Fruit fly (Drosophila melanogaster) whole organism, embryonic: Measurements from ENCODE around the gene CG32280.

Source experiments
- Ada2b ChIP-seq: fragments of 200-800 bp; sonication (Bioruptor generic); IDR thresholded peaks from 2 replicates; pipeline ENCODE4 v1.3.6; 2022; ENCODE audit warnings: missing biosample characterization, missing genetic modification characterization
- Bdp1 ChIP-seq: fragments of 200-800 bp; sonication (Bioruptor generic); optimal IDR thresholded peaks from 3 replicates; lab custom pipeline; 2016; ENCODE audit warnings: missing biosample characterization, missing genetic modification characterization
- CG13123 ChIP-seq: fragments of 200-800 bp; sonication (Bioruptor generic); optimal IDR thresholded peaks from 2 replicates; lab custom pipeline; 2016; ENCODE audit warnings: missing biosample characterization, missing genetic modification characterization
- CG14860 ChIP-seq: fragments of 200-800 bp; sonication (Bioruptor generic); IDR thresholded peaks from 3 replicates; pipeline ENCODE4 v1.3.6; 2022; ENCODE audit warnings: missing biosample characterization, missing genetic modification characterization; ENCODE audit not compliant: partially characterized antibody
- CG15011 ChIP-seq: fragments of 200-800 bp; sonication (Bioruptor generic); optimal IDR thresholded peaks from 3 replicates; lab custom pipeline; 2018; ENCODE audit warnings: missing biosample characterization, mild to moderate bottlenecking, missing genetic modification characterization
- CG15073 ChIP-seq: fragments of 200-800 bp; sonication (Bioruptor generic); optimal IDR thresholded peaks from 2 replicates; lab custom pipeline; 2016; ENCODE audit warnings: missing biosample characterization, missing genetic modification characterization
- CG15269 ChIP-seq: fragments of 200-800 bp; sonication (Bioruptor generic); optimal IDR thresholded peaks from 2 replicates; lab custom pipeline; 2018; ENCODE audit warnings: missing biosample characterization, mild to moderate bottlenecking, missing genetic modification characterization, moderate library complexity
- CG16779 ChIP-seq: fragments of 200-800 bp; sonication (Bioruptor generic); IDR thresholded peaks from 2 replicates; pipeline ENCODE4 v1.3.6; 2022; ENCODE audit warnings: missing biosample characterization, missing genetic modification characterization
- CG18011 ChIP-seq: fragments of 200-800 bp; sonication (Bioruptor generic); optimal IDR thresholded peaks from 2 replicates; lab custom pipeline; 2017; ENCODE audit warnings: missing biosample characterization, missing genetic modification characterization, mild to moderate bottlenecking, moderate library complexity, missing genotype
- CG2129 ChIP-seq: fragments of 200-800 bp; sonication (Bioruptor generic); IDR thresholded peaks from 2 replicates; pipeline ENCODE4 v1.3.6; 2022; ENCODE audit warnings: missing biosample characterization, missing genetic modification characterization; ENCODE audit not compliant: partially characterized antibody
- CG32532 ChIP-seq: fragments of 200-800 bp; sonication (Bioruptor generic); IDR thresholded peaks from 2 replicates; pipeline ENCODE4 v1.3.6; 2022; ENCODE audit warnings: missing biosample characterization, missing genetic modification characterization
- CG3407 ChIP-seq: fragments of 200-800 bp; sonication (Bioruptor generic); optimal IDR thresholded peaks from 2 replicates; lab custom pipeline; 2018; ENCODE audit warnings: missing biosample characterization, mild to moderate bottlenecking, missing genetic modification characterization
- CG34376 ChIP-seq: fragments of 200-800 bp; sonication (Bioruptor generic); optimal IDR thresholded peaks from 2 replicates; lab custom pipeline; 2018; ENCODE audit warnings: missing biosample characterization, mild to moderate bottlenecking, missing genetic modification characterization
- CG3847 ChIP-seq: fragments of 200-800 bp; sonication (Bioruptor generic); IDR thresholded peaks from 2 replicates; pipeline ENCODE4 v1.3.6; 2022; ENCODE audit warnings: missing biosample characterization, missing genetic modification characterization
- CG6654 ChIP-seq: fragments of 200-800 bp; sonication (Bioruptor generic); optimal IDR thresholded peaks from 2 replicates; lab custom pipeline; 2017; ENCODE audit warnings: missing biosample characterization, mild to moderate bottlenecking, missing genetic modification characterization
- CG6689 ChIP-seq: fragments of 200-800 bp; sonication (Bioruptor generic); IDR thresholded peaks from 2 replicates; pipeline ENCODE4 v1.3.6; 2022; ENCODE audit warnings: missing biosample characterization, missing genetic modification characterization
- CG9876 ChIP-seq: fragments of 200-800 bp; sonication (Bioruptor generic); optimal IDR thresholded peaks from 2 replicates; lab custom pipeline; 2016; ENCODE audit warnings: missing biosample characterization, missing genetic modification characterization
- CG9932 ChIP-seq: fragments of 200-800 bp; sonication (Bioruptor generic); IDR thresholded peaks from 2 replicates; pipeline ENCODE4 v1.3.6; 2022; ENCODE audit warnings: missing biosample characterization, missing genetic modification characterization
- Doc3 ChIP-seq: fragments of 200-800 bp; sonication (Bioruptor generic); IDR thresholded peaks from 3 replicates; pipeline ENCODE4 v1.3.6; 2022; ENCODE audit warnings: missing biosample characterization, missing genetic modification characterization; ENCODE audit not compliant: partially characterized antibody
- Dref ChIP-seq: fragments of 200-800 bp; sonication (Bioruptor generic); IDR thresholded peaks from 2 replicates; pipeline ENCODE4 v1.3.6; 2022; ENCODE audit warnings: missing biosample characterization, missing genetic modification characterization
- E2f2 ChIP-seq: fragments of 200-800 bp; sonication (Bioruptor generic); IDR thresholded peaks from 2 replicates; pipeline ENCODE4 v1.3.6; 2022; ENCODE audit warnings: missing biosample characterization, missing genetic modification characterization
- HLH54F ChIP-seq: fragments of 200-800 bp; sonication (Bioruptor generic); optimal IDR thresholded peaks from 3 replicates; lab custom pipeline; 2016; ENCODE audit warnings: missing biosample characterization, missing genetic modification characterization
- HmgD ChIP-seq: fragments of 200-800 bp; sonication (Bioruptor generic); optimal IDR thresholded peaks from 3 replicates; lab custom pipeline; 2016; ENCODE audit warnings: missing biosample characterization, missing genetic modification characterization
- Hsf ChIP-seq: fragments of 200-800 bp; sonication (Bioruptor generic); optimal IDR thresholded peaks from 3 replicates; lab custom pipeline; 2016; ENCODE audit warnings: missing biosample characterization, missing genetic modification characterization
- MBD-R2 ChIP-seq: fragments of 200-800 bp; sonication (Bioruptor generic); IDR thresholded peaks from 2 replicates; pipeline ENCODE4 v1.3.6; 2022; ENCODE audit warnings: missing biosample characterization, missing genetic modification characterization
- MESR4 ChIP-seq: fragments of 200-800 bp; sonication (Bioruptor generic); optimal IDR thresholded peaks from 2 replicates; lab custom pipeline; 2018; ENCODE audit warnings: missing biosample characterization, mild to moderate bottlenecking, missing genetic modification characterization, moderate library complexity
- MTF-1 ChIP-seq: fragments of 200-800 bp; sonication (Bioruptor generic); optimal IDR thresholded peaks from 2 replicates; lab custom pipeline; 2018; ENCODE audit warnings: missing biosample characterization, mild to moderate bottlenecking, missing genetic modification characterization, borderline replicate concordance
- Max ChIP-seq: fragments of 200-800 bp; sonication (Bioruptor generic); optimal IDR thresholded peaks from 2 replicates; lab custom pipeline; 2016; ENCODE audit warnings: missing biosample characterization, mild to moderate bottlenecking, missing genetic modification characterization
- Oaz ChIP-seq: fragments of 200-800 bp; sonication (Bioruptor generic); IDR thresholded peaks from 2 replicates; pipeline ENCODE4 v1.3.6; 2022; ENCODE audit warnings: missing biosample characterization, missing genetic modification characterization
- Scr ChIP-seq: fragments of 200-800 bp; sonication (Bioruptor generic); IDR thresholded peaks from 2 replicates; pipeline ENCODE4 v1.3.6; 2022; ENCODE audit warnings: missing biosample characterization, missing genetic modification characterization; ENCODE audit not compliant: partially characterized antibody
- Sin3A ChIP-seq: fragments of >200 bp; optimal IDR thresholded peaks from 2 replicates; lab custom pipeline; 2018
- Stat92E ChIP-seq, 3 experiments: fragments of >200 bp in 2 of 3; fragments of 200-800 bp in 1 of 3; sonication (Bioruptor generic) in 1 of 3; optimal IDR thresholded peaks; 2 replicates each; lab custom pipeline; 2017 to 2019; ENCODE audit warnings: missing biosample characterization in 3 of 3, missing genetic modification characterization in 3 of 3, mild to moderate bottlenecking in 1 of 3, moderate library complexity in 1 of 3
- cad ChIP-seq: fragments of >200 bp; optimal IDR thresholded peaks from 2 replicates; lab custom pipeline; 2017; ENCODE audit warnings: missing biosample characterization, missing genetic modification characterization
- cg ChIP-seq: fragments of 200-800 bp; sonication (Bioruptor generic); optimal IDR thresholded peaks from 3 replicates; lab custom pipeline; 2019; ENCODE audit warnings: missing biosample characterization, mild to moderate bottlenecking, missing genetic modification characterization, moderate library complexity
- crol ChIP-seq: fragments of 200-800 bp; sonication (Bioruptor generic); IDR thresholded peaks from 2 replicates; pipeline ENCODE4 v1.3.6; 2022; ENCODE audit warnings: missing biosample characterization, missing genetic modification characterization
- dimm ChIP-seq: fragments of 200-800 bp; sonication (Bioruptor generic); IDR thresholded peaks from 2 replicates; pipeline ENCODE4 v1.3.6; 2022; ENCODE audit warnings: missing biosample characterization, missing genetic modification characterization
- dmrt11E ChIP-seq: fragments of 200-800 bp; sonication (Bioruptor generic); optimal IDR thresholded peaks from 3 replicates; lab custom pipeline; 2018; ENCODE audit warnings: missing biosample characterization, mild to moderate bottlenecking, missing genetic modification characterization, moderate library complexity
- dysf ChIP-seq: fragments of 200-800 bp; sonication (Bioruptor generic); IDR thresholded peaks from 3 replicates; pipeline ENCODE4 v1.3.6; 2022; ENCODE audit warnings: missing biosample characterization, missing genetic modification characterization
- eyg ChIP-seq: fragments of 200-800 bp; sonication (Bioruptor generic); optimal IDR thresholded peaks from 3 replicates; lab custom pipeline; 2016; ENCODE audit warnings: missing biosample characterization, missing genetic modification characterization
- gem ChIP-seq: fragments of 200-800 bp; sonication (Bioruptor generic); optimal IDR thresholded peaks from 2 replicates; lab custom pipeline; 2019; ENCODE audit warnings: missing biosample characterization, mild to moderate bottlenecking, missing genetic modification characterization, moderate library complexity
- kni ChIP-seq: fragments of 200-800 bp; sonication (Bioruptor generic); optimal IDR thresholded peaks from 3 replicates; lab custom pipeline; 2017; ENCODE audit warnings: mild to moderate bottlenecking, missing biosample characterization, missing genetic modification reagents, missing genetic modification characterization
- mld ChIP-seq: fragments of 200-800 bp; sonication (Bioruptor generic); IDR thresholded peaks from 3 replicates; pipeline ENCODE4 v1.3.6; 2022; ENCODE audit warnings: missing biosample characterization, missing genetic modification characterization; ENCODE audit not compliant: partially characterized antibody
- oc ChIP-seq: fragments of 200-800 bp; sonication (Bioruptor generic); optimal IDR thresholded peaks from 2 replicates; lab custom pipeline; 2018; ENCODE audit warnings: missing biosample characterization, mild to moderate bottlenecking, missing genetic modification characterization, moderate library complexity
- onecut ChIP-seq: fragments of 200-800 bp; sonication (Bioruptor generic); IDR thresholded peaks from 2 replicates; pipeline ENCODE4 v1.3.6; 2022; ENCODE audit warnings: missing biosample characterization, missing genetic modification characterization
- org-1 ChIP-seq: fragments of 200-800 bp; sonication (Bioruptor generic); optimal IDR thresholded peaks from 2 replicates; lab custom pipeline; 2017; ENCODE audit warnings: missing biosample characterization, missing genetic modification characterization
- peb ChIP-seq: fragments of 200-800 bp; sonication (Bioruptor generic); IDR thresholded peaks from 2 replicates; pipeline ENCODE4 v1.3.6; 2022; ENCODE audit warnings: missing biosample characterization, missing genetic modification characterization
- pfk ChIP-seq: fragments of 200-800 bp; sonication (Bioruptor generic); optimal IDR thresholded peaks from 2 replicates; lab custom pipeline; 2018; ENCODE audit warnings: missing biosample characterization, mild to moderate bottlenecking, missing genetic modification characterization, moderate library complexity
- row ChIP-seq: fragments of 200-800 bp; sonication (Bioruptor generic); IDR thresholded peaks from 3 replicates; pipeline ENCODE4 v1.3.6; 2022; ENCODE audit warnings: missing biosample characterization, missing genetic modification characterization
- sens ChIP-seq: fragments of 200-800 bp; sonication (Bioruptor generic); peaks from one replicate; lab custom pipeline; 2016; ENCODE audit warnings: missing biosample characterization, missing genetic modification characterization
- toy ChIP-seq: fragments of 200-800 bp; sonication (Bioruptor generic); IDR thresholded peaks from 2 replicates; pipeline ENCODE4 v1.3.6; 2022; ENCODE audit warnings: missing biosample characterization, missing genetic modification characterization
- zfh1 ChIP-seq: fragments of 200-800 bp; sonication (Bioruptor generic); IDR thresholded peaks from 3 replicates; pipeline ENCODE4 v1.3.6; 2022; ENCODE audit warnings: missing biosample characterization, missing genetic modification characterization
- zfh2 ChIP-seq: fragments of 200-800 bp; sonication (Bioruptor generic); optimal IDR thresholded peaks from 2 replicates; lab custom pipeline; 2016; ENCODE audit warnings: missing biosample characterization, missing genetic modification characterization

CG32280 gene

dm6 chr3L:3197464-3197863 is 32.5 kb downstream of the CG32280 start, which contains the start of gene CG14966 (continued):
- TF ChIP-seq CG32532 (GFP tag; lab: Robert Waterston, UW) = peak; percentile 68
- TF ChIP-seq Doc3 = peak; percentile 89
- no peak for TF ChIP-seq CG16779
- peak; percentile 15 for TF ChIP-seq Hsf (GFP tag; lab: Kevin White, UChicago)
- TF ChIP-seq onecut (GFP tag; lab: Robert Waterston, UW) = no peak
- TF ChIP-seq MESR4 (GFP tag; lab: Kevin White, UChicago) = peak; percentile 62
- no peak for TF ChIP-seq zfh1
- no peak for TF ChIP-seq CG9876
- peak; percentile 78 for TF ChIP-seq CG9932 (GFP tag; lab: Robert Waterston, UW)
- no peak for TF ChIP-seq CG6689 (GFP tag; lab: Robert Waterston, UW)
- TF ChIP-seq dysf (GFP tag; lab: Robert Waterston, UW) = no peak
- no peak for TF ChIP-seq dmrt11E
- peak; percentile 11 for TF ChIP-seq pfk (GFP tag; lab: Kevin White, UChicago)
- peak; percentile 89 for TF ChIP-seq Scr (GFP tag; lab: Robert Waterston, UW)
- peak; percentile 44 for TF ChIP-seq HmgD
- no peak for TF ChIP-seq CG15011 (GFP tag; lab: Kevin White, UChicago)
- 0 out of 2 replicates have a peak, but pooled peaks have one; percentile 36 for TF ChIP-seq Dref (GFP tag; lab: Robert Waterston, UW)
- peak; percentile 24 for TF ChIP-seq Sin3A (lab: Kevin White, UChicago)
- peak; percentile 36 for TF ChIP-seq Max (GFP tag; lab: Kevin White, UChicago)
- TF ChIP-seq MTF-1 = no peak
- no peak for TF ChIP-seq cg (GFP tag; lab: Kevin White, UChicago)
- TF ChIP-seq sens = peak; percentile 88
- TF ChIP-seq gem (tag; lab: Kevin White, UChicago) = peak; percentile 33
- no peak for TF ChIP-seq Bdp1
- no peak for TF ChIP-seq peb
- no peak for TF ChIP-seq oc (tag; lab: Kevin White, UChicago)
- TF ChIP-seq CG14860 (GFP tag; lab: Robert Waterston, UW) = peak; percentile 73
- TF ChIP-seq org-1 (GFP tag; lab: Kevin White, UChicago) = no peak
- peak; percentile 22 for TF ChIP-seq zfh2 (GFP tag; lab: Kevin White, UChicago)
- no peak for TF ChIP-seq eyg (GFP tag; lab: Kevin White, UChicago)
- TF ChIP-seq CG2129 (GFP tag; lab: Robert Waterston, UW) = peak; percentile 80
- peak; percentile 78; the same call in 2 of the 3 replicates for TF ChIP-seq mld (GFP tag; lab: Robert Waterston, UW)
- no peak for TF ChIP-seq crol (GFP tag; lab: Robert Waterston, UW)
- TF ChIP-seq HLH54F (GFP tag; lab: Kevin White, UChicago) = peak; percentile 42
- TF ChIP-seq toy (GFP tag; lab: Robert Waterston, UW) = no peak
- TF ChIP-seq CG3407 (GFP tag; lab: Kevin White, UChicago) = no peak
- TF ChIP-seq Ada2b = 0 out of 2 replicates have a peak, but pooled peaks have one; percentile 28
- TF ChIP-seq CG13123 = no peak
- TF ChIP-seq MBD-R2 = peak; percentile 97
- TF ChIP-seq cad (GFP tag; lab: Kevin White, UChicago) = no peak
- TF ChIP-seq row (GFP tag; lab: Robert Waterston, UW) = peak; percentile 85
- peak; percentile 44 for TF ChIP-seq CG3847 (GFP tag; lab: Robert Waterston, UW)
- TF ChIP-seq kni (GFP tag; lab: Kevin White, UChicago) = peak; percentile 20
- peak; percentile 52; the same call in 1 of the 2 replicates for TF ChIP-seq E2f2
- TF ChIP-seq CG34376 (GFP tag; lab: Kevin White, UChicago) = peak; percentile 79
- TF ChIP-seq CG18011 (GFP tag; lab: Kevin White, UChicago) = no peak
- TF ChIP-seq CG15073 (GFP tag; lab: Kevin White, UChicago) = no peak
- peak in 1 of 3 experiments; percentile 80 for TF ChIP-seq Stat92E (GFP tag; optimal IDR thresholded peaks at IDR 0.05; lab: Kevin White, UChicago)
- TF ChIP-seq CG15269 (tag; lab: Kevin White, UChicago) = peak; percentile 12
- no peak for TF ChIP-seq Oaz (GFP tag; lab: Robert Waterston, UW)
- TF ChIP-seq CG6654 (GFP tag; lab: Kevin White, UChicago) = no peak
- no peak for TF ChIP-seq dimm
